Fruit fly (Drosophila melanogaster) whole organism, wandering third instar larva: ENCODE results near the gene Tnpo-SR.
A peak's percentile ranks its signal among the peaks of the same experiment; 100 is the strongest.

ENCODE experiments used
- Abd-B ChIP-seq: fragments of >200 bp; optimal IDR thresholded peaks from 2 replicates; lab custom pipeline; 2017; ENCODE audit warnings: missing biosample characterization, missing genetic modification characterization
- CG32264 ChIP-seq: fragments of 200-800 bp; sonication (Bioruptor generic); optimal IDR thresholded peaks from 2 replicates; lab custom pipeline; 2016; ENCODE audit warnings: missing biosample characterization, missing genetic modification characterization
- CG9705 ChIP-seq: fragments of 200-800 bp; sonication (Bioruptor generic); optimal IDR thresholded peaks from 2 replicates; lab custom pipeline; 2018; ENCODE audit warnings: missing biosample characterization, mild to moderate bottlenecking, missing genetic modification characterization
- HLH106 ChIP-seq: fragments of 200-800 bp; optimal IDR thresholded peaks from 3 replicates; lab custom pipeline; 2019; ENCODE audit warnings: missing biosample characterization, mild to moderate bottlenecking, missing genetic modification characterization, moderate library complexity
- OdsH ChIP-seq: fragments of 200-800 bp; sonication (Bioruptor generic); optimal IDR thresholded peaks from 2 replicates; lab custom pipeline; 2016; ENCODE audit warnings: missing biosample characterization, mild to moderate bottlenecking, missing genetic modification characterization
- Rel ChIP-seq, 2 experiments: fragments of 200-800 bp; sonication (Bioruptor generic) in 1 of 2; optimal IDR thresholded peaks; 2 replicates in 1 of 2; 3 replicates in 1 of 2; lab custom pipeline; 2016 to 2019; ENCODE audit warnings: mild to moderate bottlenecking in 2 of 2, missing biosample characterization in 2 of 2, missing genetic modification characterization in 2 of 2, moderate library complexity in 1 of 2
- br ChIP-seq: fragments of 200-800 bp; sonication (Bioruptor generic); optimal IDR thresholded peaks from 2 replicates; lab custom pipeline; 2016; ENCODE audit warnings: missing biosample characterization, missing genetic modification characterization
- h ChIP-seq: fragments of 200-800 bp; sonication (Bioruptor generic); optimal IDR thresholded peaks from 3 replicates; lab custom pipeline; 2016; ENCODE audit warnings: missing biosample characterization, mild to moderate bottlenecking, missing genetic modification characterization
- pan ChIP-seq: fragments of >200 bp; optimal IDR thresholded peaks from 2 replicates; lab custom pipeline; 2017
- psq ChIP-seq: fragments of 200-800 bp; sonication (Bioruptor generic); optimal IDR thresholded peaks from 3 replicates; lab custom pipeline; 2017; ENCODE audit warnings: missing biosample characterization, mild to moderate bottlenecking, missing genetic modification characterization, moderate library complexity
- sv ChIP-seq: fragments of 200-800 bp; sonication (Bioruptor generic); optimal IDR thresholded peaks from 3 replicates; lab custom pipeline; 2016; ENCODE audit warnings: missing biosample characterization, missing genetic modification characterization
- tai ChIP-seq: sonication (Bioruptor generic); optimal IDR thresholded peaks from 2 replicates; lab custom pipeline; 2016; ENCODE audit warnings: missing biosample characterization, missing genetic modification characterization
- usp ChIP-seq: fragments of >200 bp; optimal IDR thresholded peaks from 2 replicates; lab custom pipeline; 2017; ENCODE audit warnings: missing biosample characterization, missing genetic modification characterization

DNA sequence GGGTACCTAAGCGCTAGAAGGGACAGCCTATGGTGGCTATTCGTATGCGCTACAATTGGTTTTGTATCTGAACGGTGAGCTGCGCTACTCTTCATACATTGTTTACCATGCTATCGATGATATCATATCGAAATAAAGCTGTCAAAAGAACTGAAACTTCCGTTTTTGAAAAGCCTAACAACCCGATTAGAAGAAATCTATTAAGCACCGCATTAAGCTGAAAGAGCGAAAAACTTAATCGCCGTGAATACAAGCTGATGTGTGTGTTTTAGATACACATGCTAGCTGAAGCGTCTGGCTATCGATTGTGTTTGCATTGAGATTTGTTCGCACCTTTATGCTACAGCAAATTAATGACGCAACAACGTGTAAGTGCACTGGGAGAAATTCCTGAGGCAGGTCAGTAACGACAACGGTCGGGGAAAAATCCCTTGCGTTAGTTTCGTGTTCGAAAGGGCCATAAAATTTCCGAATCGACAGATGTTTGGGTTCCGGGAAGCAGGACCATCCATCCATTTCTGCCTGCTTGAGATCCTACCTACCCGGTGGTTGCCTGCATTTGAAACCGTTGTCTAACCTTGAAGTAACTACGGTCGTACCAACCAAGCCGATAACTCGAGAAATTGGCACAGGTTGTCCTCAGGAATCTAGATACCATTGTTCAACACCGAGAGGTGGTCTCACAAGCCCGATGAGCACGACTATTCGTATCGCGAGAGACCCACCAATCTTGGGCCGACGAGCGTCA is 9.2 kb upstream of the Tnpo-SR start:
- TF ChIP-seq h (GFP tag; lab: Kevin White, UChicago), result peak; percentile 50
- TF ChIP-seq Abd-B (GFP tag; lab: Kevin White, UChicago), result no peak
- no peak for TF ChIP-seq usp (GFP tag; lab: Kevin White, UChicago)
- no peak for TF ChIP-seq pan (lab: Kevin White, UChicago)
- no peak for TF ChIP-seq psq (GFP tag; lab: Kevin White, UChicago)
- TF ChIP-seq CG32264 (GFP tag; lab: Kevin White, UChicago), result no peak
- no peak for TF ChIP-seq CG9705 (GFP tag; lab: Kevin White, UChicago)
- no peak for TF ChIP-seq Rel (GFP tag; optimal IDR thresholded peaks at IDR 0.05; lab: Kevin White, UChicago)
- no peak for TF ChIP-seq Rel (tag; optimal IDR thresholded peaks at IDR 0.05; lab: Kevin White, UChicago)
- no peak for TF ChIP-seq tai (GFP tag; lab: Kevin White, UChicago)
- peak; percentile 13 for TF ChIP-seq br (GFP tag; lab: Kevin White, UChicago)
- peak; percentile 66 for TF ChIP-seq sv (GFP tag; lab: Kevin White, UChicago)
- peak; percentile 19 for TF ChIP-seq HLH106 (tag; lab: Kevin White, UChicago)
- peak; percentile 28 for TF ChIP-seq OdsH
